Fruit fly (Drosophila melanogaster): ENCODE data around the gene CG32024.

dm6 chr3L:8839563-8840425 is 32.4 kb downstream of the CG32024 start:
- TF ChIP-seq CG14655 (GFP tag; optimal IDR thresholded peaks at IDR 0.05) (peak; percentile 83), CG34367 (tag; optimal IDR thresholded peaks at IDR 0.05) (peak; percentile 47)
